Fruit fly (Drosophila melanogaster) whole organism, pupa: ENCODE data around the gene Jon74E.

Experiments
- CG10348 ChIP-seq: fragments of 200-800 bp; sonication (Bioruptor generic); IDR thresholded peaks from 2 replicates; pipeline ENCODE4 v1.3.6; 2022; ENCODE audit warnings: missing biosample characterization, missing genetic modification characterization
- CG12605 ChIP-seq: fragments of 200-800 bp; sonication (Bioruptor generic); IDR thresholded peaks from 2 replicates; pipeline ENCODE4 v1.3.6; 2022; ENCODE audit warnings: missing biosample characterization, missing genetic modification characterization
- CG13204 ChIP-seq: fragments of 200-800 bp; sonication (Bioruptor generic); optimal IDR thresholded peaks from 2 replicates; lab custom pipeline; 2018; ENCODE audit warnings: missing biosample characterization, mild to moderate bottlenecking, missing genetic modification characterization, moderate library complexity
- CG14655 ChIP-seq: fragments of 200-800 bp; sonication (Bioruptor generic); optimal IDR thresholded peaks from 3 replicates; lab custom pipeline; 2017; ENCODE audit warnings: mild to moderate bottlenecking, missing biosample characterization, missing genetic modification reagents, missing genetic modification characterization
- CG15710 ChIP-seq: fragments of 200-800 bp; sonication (Bioruptor generic); optimal IDR thresholded peaks from 2 replicates; lab custom pipeline; 2018; ENCODE audit warnings: missing biosample characterization, mild to moderate bottlenecking, missing genetic modification characterization, moderate library complexity
- CG17806 ChIP-seq: fragments of 200-800 bp; sonication (Bioruptor generic); optimal IDR thresholded peaks from 2 replicates; lab custom pipeline; 2018; ENCODE audit warnings: missing biosample characterization, mild to moderate bottlenecking, missing genetic modification characterization, moderate library complexity
- CG32121 ChIP-seq: fragments of 200-800 bp; sonication (Bioruptor generic); IDR thresholded peaks from 2 replicates; pipeline ENCODE4 v1.3.6; 2022; ENCODE audit warnings: missing biosample characterization, missing genetic modification characterization
- CG34367 ChIP-seq: fragments of 200-800 bp; sonication (Bioruptor generic); optimal IDR thresholded peaks from 2 replicates; lab custom pipeline; 2018; ENCODE audit warnings: missing biosample characterization, mild to moderate bottlenecking, missing genetic modification characterization
- CG4496 ChIP-seq: fragments of 200-800 bp; sonication (Bioruptor generic); IDR thresholded peaks from 3 replicates; pipeline ENCODE4 v1.3.6; 2022; ENCODE audit warnings: missing biosample characterization, missing genetic modification characterization
- CG8159 ChIP-seq: fragments of 200-800 bp; sonication (Bioruptor generic); optimal IDR thresholded peaks from 3 replicates; lab custom pipeline; 2018; ENCODE audit warnings: missing biosample characterization, mild to moderate bottlenecking, missing genetic modification characterization, moderate library complexity
- CG8301 ChIP-seq: fragments of 200-800 bp; sonication (Bioruptor generic); optimal IDR thresholded peaks from 2 replicates; lab custom pipeline; 2018; ENCODE audit warnings: missing biosample characterization, mild to moderate bottlenecking, missing genetic modification characterization
- CG9948 ChIP-seq: fragments of 200-800 bp; sonication (Bioruptor generic); optimal IDR thresholded peaks from 2 replicates; lab custom pipeline; 2018; ENCODE audit warnings: missing biosample characterization, mild to moderate bottlenecking, missing genetic modification characterization, moderate library complexity
- D1 ChIP-seq: fragments of 200-800 bp; sonication (Bioruptor generic); optimal IDR thresholded peaks from 2 replicates; lab custom pipeline; 2018; ENCODE audit warnings: missing biosample characterization, mild to moderate bottlenecking, missing genetic modification characterization, moderate library complexity
- EcR ChIP-seq: fragments of 200-800 bp; sonication (Bioruptor generic); optimal IDR thresholded peaks from 3 replicates; lab custom pipeline; 2019; ENCODE audit warnings: missing biosample characterization, missing genetic modification characterization, mild to moderate bottlenecking, moderate library complexity, missing genetic modification reagents
- Ets98B ChIP-seq: fragments of 200-800 bp; sonication (Bioruptor generic); IDR thresholded peaks from 2 replicates; pipeline ENCODE4 v1.3.6; 2022; ENCODE audit warnings: missing biosample characterization, missing genetic modification characterization
- Pif1A ChIP-seq: fragments of 200-800 bp; sonication (Bioruptor generic); optimal IDR thresholded peaks from 3 replicates; lab custom pipeline; 2016; ENCODE audit warnings: missing biosample characterization, missing genetic modification characterization
- Pif1B ChIP-seq: fragments of 200-800 bp; sonication (Bioruptor generic); optimal IDR thresholded peaks from 3 replicates; lab custom pipeline; 2016; ENCODE audit warnings: missing biosample characterization, missing genetic modification characterization
- Snoo ChIP-seq: fragments of 200-800 bp; sonication (Bioruptor generic); optimal IDR thresholded peaks from 3 replicates; lab custom pipeline; 2017; ENCODE audit warnings: missing biosample characterization, mild to moderate bottlenecking, missing genetic modification characterization, inconsistent platforms
- fd96Ca ChIP-seq: fragments of 200-800 bp; sonication (Bioruptor generic); IDR thresholded peaks from 3 replicates; pipeline ENCODE4 v1.3.6; 2022; ENCODE audit warnings: missing biosample characterization, missing genetic modification characterization
- gl ChIP-seq: fragments of 200-800 bp; sonication (Bioruptor generic); optimal IDR thresholded peaks from 2 replicates; lab custom pipeline; 2018; ENCODE audit warnings: missing biosample characterization, mild to moderate bottlenecking, missing genetic modification characterization
- rn ChIP-seq: fragments of 200-800 bp; sonication (Bioruptor generic); IDR thresholded peaks from 2 replicates; pipeline ENCODE4 v1.3.6; 2022; ENCODE audit warnings: missing biosample characterization, missing genetic modification characterization

Gene Jon74E

DNA sequence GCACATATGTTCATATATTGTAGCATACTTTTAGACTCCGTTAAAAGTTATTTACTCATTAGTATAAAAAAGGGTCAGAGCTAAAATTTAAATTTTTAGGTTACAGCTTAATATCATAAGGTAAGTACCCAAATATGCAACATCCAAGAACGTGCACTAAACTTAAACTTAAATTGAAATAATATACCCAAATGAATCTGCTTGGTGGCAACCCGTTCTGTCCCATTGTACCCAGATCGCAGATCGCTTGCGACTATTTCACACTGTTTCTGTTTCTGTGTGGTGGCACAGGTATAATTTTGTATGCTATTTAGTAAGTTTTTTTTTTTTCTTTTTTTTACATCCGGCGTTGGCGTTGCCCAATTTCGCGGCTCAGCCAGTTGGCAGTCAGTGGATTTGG is 14.2 kb upstream of the Jon74E start:
- peak; percentile 30 for TF ChIP-seq CG8159 (tag; lab: Kevin White, UChicago)
- TF ChIP-seq CG4496 = no peak
- TF ChIP-seq CG15710 (tag; lab: Kevin White, UChicago) = no peak
- no peak for TF ChIP-seq CG10348
- no peak for TF ChIP-seq EcR (GFP tag; lab: Kevin White, UChicago)
- TF ChIP-seq Ets98B = no peak

DNA sequence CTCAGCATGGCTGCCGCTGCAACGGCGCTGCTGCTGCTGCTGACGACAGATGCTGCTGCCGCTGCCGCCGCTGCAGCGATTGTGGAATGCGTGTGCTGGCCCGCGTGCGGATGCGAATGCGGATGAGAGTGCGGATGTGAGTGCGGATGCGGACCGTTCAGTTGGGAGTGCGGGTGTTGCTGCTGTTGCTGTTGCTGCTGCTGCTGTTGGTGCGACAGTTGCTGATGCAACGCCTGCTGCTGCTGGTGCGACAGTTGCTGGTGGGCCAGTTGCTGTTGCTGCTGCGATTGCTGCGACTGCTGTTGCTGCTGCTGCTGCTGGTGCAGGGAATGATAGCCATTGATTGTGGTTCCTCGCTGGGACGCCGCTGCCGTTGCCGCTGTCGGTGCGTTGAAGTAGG is 13.3 kb upstream of the Jon74E start:
- TF ChIP-seq EcR (GFP tag; lab: Kevin White, UChicago) (no peak), rn (GFP tag; lab: Robert Waterston, UW) (no peak), CG13204 (GFP tag; lab: Kevin White, UChicago) (peak; percentile 39), Snoo (no peak)
- TF ChIP-seq, all 21 proteins: peak for 1

DNA sequence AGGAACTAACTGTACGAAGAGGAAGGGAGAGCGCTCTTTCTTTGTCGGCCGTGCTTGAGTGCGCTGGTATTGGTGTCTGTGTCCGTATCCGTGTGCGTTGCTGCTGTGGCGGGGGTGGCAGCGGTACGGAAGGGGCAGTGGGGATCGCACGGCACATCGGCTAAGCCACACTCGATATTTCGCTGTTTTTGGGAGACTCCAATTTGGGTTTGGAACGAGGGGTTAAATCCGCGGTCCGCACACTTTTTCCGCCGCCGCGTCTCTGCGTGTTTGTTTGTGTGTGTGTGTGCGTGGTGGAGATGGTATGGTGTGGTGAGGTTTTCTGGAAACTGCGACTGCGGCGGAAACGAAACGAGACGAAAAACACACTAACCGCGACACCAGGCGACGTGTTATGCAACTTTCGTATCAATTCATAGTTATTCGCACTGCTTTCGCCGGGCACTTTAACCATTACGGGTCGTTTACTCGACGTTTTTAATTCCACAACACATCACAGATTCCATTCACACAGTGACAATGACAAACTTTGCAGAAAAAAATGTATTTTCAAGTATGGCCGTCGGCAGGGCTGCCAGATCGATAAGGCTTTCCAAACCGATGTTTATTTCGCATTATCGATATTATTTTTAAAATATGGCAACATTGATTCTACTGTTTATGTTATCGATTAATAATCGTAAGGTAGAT is 8.4 kb upstream of the Jon74E start, which contains the start of gene CycT:
Gene CycT, minus strand, starts transcription at position 574 of the 690 bp plus-strand sequence.
- TF ChIP-seq CG4496 (peak; percentile 46; the same call in 2 of the 3 replicates), D1 (tag; lab: Kevin White, UChicago) (no peak), CG13204 (GFP tag; lab: Kevin White, UChicago) (no peak), Snoo (peak; percentile 59), EcR (GFP tag; lab: Kevin White, UChicago) (peak; percentile 16)

DNA sequence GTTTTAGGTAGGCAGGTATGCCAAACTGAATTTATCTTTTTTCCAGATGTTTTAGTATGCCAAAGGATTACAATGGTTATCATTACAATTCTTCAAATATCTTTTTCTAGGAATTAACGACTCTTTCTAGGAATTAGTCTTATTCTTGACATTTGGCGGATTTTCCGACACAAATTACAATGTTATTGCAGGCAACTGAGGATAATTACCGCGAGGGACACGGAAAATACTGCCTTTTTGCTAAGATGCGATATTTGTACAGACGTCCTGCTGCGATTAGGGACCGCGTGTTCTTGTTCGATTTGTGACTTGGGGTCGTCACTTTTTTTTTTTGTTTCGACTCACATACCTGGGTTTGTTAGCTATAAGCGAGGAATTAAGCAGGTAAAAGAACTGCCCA is 6.9 kb upstream of the Jon74E start:
- no peak for TF ChIP-seq CG34367 (tag; lab: Kevin White, UChicago)
- no peak for TF ChIP-seq CG8301 (tag; lab: Kevin White, UChicago)
- no peak for TF ChIP-seq Snoo
- TF ChIP-seq D1 (tag; lab: Kevin White, UChicago) = no peak
- TF ChIP-seq rn (GFP tag; lab: Robert Waterston, UW) = no peak
- no peak for TF ChIP-seq CG9948 (tag; lab: Kevin White, UChicago)
- TF ChIP-seq Ets98B = no peak
- TF ChIP-seq EcR (GFP tag; lab: Kevin White, UChicago) = no peak
- TF ChIP-seq CG13204 (GFP tag; lab: Kevin White, UChicago) = no peak
- TF ChIP-seq CG17806 = no peak
- TF ChIP-seq CG8159 (tag; lab: Kevin White, UChicago) = no peak
- TF ChIP-seq CG32121 (GFP tag; lab: Robert Waterston, UW) = no peak
- TF ChIP-seq CG14655 (GFP tag; lab: Kevin White, UChicago) = no peak
- TF ChIP-seq, all 21 proteins: peak for 0

DNA sequence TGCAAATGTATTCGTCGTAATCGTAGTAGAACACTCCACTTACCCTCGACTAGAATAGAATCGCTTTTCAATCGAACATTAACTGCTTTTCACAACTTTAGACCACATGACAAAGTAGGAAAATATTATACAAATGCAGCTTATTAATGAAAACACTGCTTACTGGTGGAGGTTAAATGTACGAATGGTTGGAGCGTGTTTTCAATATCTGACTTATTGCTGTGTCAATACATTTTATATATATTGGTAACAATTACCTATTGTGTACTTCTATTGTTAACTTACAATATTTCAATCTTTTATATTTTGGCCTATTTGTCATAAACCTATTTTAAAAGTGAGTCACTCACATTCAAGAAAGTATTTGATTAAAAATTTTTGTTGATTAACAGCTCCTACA is 8.9 kb downstream of the Jon74E start:
- TF ChIP-seq Snoo = no peak
- no peak for TF ChIP-seq gl
- TF ChIP-seq CG10348 = no peak
- no peak for TF ChIP-seq CG32121 (GFP tag; lab: Robert Waterston, UW)
- TF ChIP-seq CG17806 = no peak

DNA sequence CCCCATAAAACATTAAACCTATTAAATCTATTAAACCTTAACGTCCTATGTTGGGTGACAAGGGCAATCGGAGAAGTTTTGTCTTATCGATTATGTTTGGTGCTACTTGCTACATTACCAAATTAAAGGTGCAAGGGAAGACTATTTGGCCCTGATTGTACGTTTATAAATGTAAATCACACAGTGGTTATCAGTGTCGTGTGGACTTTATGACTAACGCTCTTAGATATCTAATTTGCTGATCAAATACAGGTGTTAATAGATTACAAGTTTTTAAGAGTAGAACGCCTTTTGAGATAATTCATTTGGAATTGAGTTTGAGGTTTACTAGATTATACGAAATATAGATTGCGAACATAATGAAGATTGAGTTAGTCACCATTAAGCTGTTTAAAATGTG is 10.0 kb downstream of the Jon74E start:
- no peak for TF ChIP-seq CG32121 (GFP tag; lab: Robert Waterston, UW)
- no peak for TF ChIP-seq CG8159 (tag; lab: Kevin White, UChicago)
- TF ChIP-seq fd96Ca (GFP tag; lab: Robert Waterston, UW) = no peak
- TF ChIP-seq CG14655 (GFP tag; lab: Kevin White, UChicago) = no peak
- no peak for TF ChIP-seq CG10348
- TF ChIP-seq CG13204 (GFP tag; lab: Kevin White, UChicago) = no peak
- no peak for TF ChIP-seq CG34367 (tag; lab: Kevin White, UChicago)
- no peak for TF ChIP-seq CG8301 (tag; lab: Kevin White, UChicago)
- no peak for TF ChIP-seq Snoo

DNA sequence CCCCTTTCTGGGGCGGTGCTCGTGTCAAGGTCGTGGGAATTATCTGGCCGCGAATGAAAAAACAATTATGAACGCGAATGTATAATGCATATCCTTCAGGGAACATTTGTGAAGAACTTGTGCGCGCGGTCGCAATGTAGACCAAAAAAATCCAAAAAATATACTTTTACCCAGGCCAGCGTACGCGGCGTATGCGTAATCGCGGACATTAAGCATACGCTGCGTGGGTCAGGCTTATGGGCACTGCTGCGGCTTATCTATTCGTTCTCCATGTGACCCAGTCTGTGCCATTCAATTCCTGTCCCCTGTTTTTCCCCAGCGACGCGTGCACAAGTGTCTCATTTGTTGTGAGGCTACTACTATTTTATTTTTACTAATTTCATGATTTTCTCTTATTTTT is 10.7 kb downstream of the Jon74E start:
- TF ChIP-seq gl (no peak), CG4496 (no peak), CG17806 (no peak), CG32121 (GFP tag; lab: Robert Waterston, UW) (no peak), CG34367 (tag; lab: Kevin White, UChicago) (no peak), rn (GFP tag; lab: Robert Waterston, UW) (no peak), EcR (GFP tag; lab: Kevin White, UChicago) (no peak), D1 (tag; lab: Kevin White, UChicago) (no peak), CG12605 (GFP tag; lab: Robert Waterston, UW) (no peak), CG10348 (no peak), CG9948 (tag; lab: Kevin White, UChicago) (no peak), Pif1B (GFP tag; lab: Kevin White, UChicago) (no peak), CG15710 (tag; lab: Kevin White, UChicago) (no peak), CG8159 (tag; lab: Kevin White, UChicago) (no peak), CG13204 (GFP tag; lab: Kevin White, UChicago) (no peak), Snoo (no peak), Ets98B (no peak), CG8301 (tag; lab: Kevin White, UChicago) (no peak), Pif1A (GFP tag; lab: Kevin White, UChicago) (no peak), fd96Ca (GFP tag; lab: Robert Waterston, UW) (no peak)
